Worm (Caenorhabditis elegans): Measurements from ENCODE around the gene gcy-34.

DNA sequence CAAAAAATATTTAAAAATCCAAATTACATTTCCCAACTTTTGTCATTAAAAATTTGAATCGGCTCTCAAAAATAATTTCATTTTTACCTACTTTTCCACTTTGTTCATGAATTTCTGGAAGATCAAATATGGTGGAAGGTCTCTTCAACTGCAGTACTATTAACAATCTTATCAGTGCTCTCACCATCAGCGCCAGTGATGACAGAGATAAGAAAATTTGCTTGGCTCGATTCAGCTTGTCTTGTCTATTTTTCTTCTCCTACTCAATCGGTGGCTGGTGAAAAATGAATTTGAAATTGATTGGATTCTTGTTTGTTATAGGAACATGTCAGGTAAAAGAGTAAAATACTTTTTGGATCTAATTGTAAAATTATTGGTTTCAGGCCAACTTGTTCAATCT is 4.7 kb downstream of the gcy-34 start, which contains the start of gene cpz-2:
- no peak for TF ChIP-seq jun-1 (tag; optimal IDR thresholded peaks at IDR 0.05)
- no peak for TF ChIP-seq ceh-82 (tag; optimal IDR thresholded peaks at IDR 0.05)
- TF ChIP-seq ama-1 (optimal IDR thresholded peaks at IDR 0.05) = no peak
- no peak for TF ChIP-seq ztf-11 (tag; optimal IDR thresholded peaks at IDR 0.05)
- TF ChIP-seq pqm-1 (tag; optimal IDR thresholded peaks at IDR 0.05) = no peak
- TF ChIP-seq rnt-1 (tag; optimal IDR thresholded peaks at IDR 0.05) = no peak
- no peak for TF ChIP-seq ztf-4 (tag; optimal IDR thresholded peaks at IDR 0.05)
